Fruit fly (Drosophila melanogaster): ENCODE results near the gene scpr-A.

DNA sequence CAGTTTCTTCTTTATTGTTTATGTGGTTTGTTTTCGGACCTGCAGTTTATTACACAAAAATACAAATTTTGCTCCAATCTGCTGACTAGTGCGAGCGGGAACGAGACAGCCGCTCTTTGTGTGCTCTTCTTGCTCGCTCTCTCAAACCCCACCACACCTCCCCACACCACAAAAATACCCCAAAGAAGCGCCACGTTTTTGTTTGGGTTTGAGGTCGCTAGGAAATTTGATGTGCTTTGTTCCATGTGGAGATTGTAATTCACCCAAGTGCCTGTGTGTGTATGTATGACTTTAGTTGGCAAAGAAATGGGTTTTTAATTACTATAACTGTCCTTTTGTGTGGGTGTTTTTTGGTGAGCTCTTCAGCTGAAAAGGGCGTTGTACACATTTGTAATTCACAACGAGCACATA is 42.9 kb upstream of the scpr-A start:
- TF ChIP-seq Ets96B (tag; optimal IDR thresholded peaks at IDR 0.05) (no peak), Eip93F (GFP tag; optimal IDR thresholded peaks at IDR 0.05) (no peak), Smox (GFP tag; optimal IDR thresholded peaks at IDR 0.05) (no peak), Sox102F (GFP tag; optimal IDR thresholded peaks at IDR 0.05) (no peak), CG8319 (GFP tag; optimal IDR thresholded peaks at IDR 0.05) (no peak), dsx (GFP tag; optimal IDR thresholded peaks at IDR 0.05; ENCODE audit: poor library complexity, severe bottlenecking) (peak; percentile 21), CG10631 (GFP tag; optimal IDR thresholded peaks at IDR 0.05) (no peak), Met (GFP tag; optimal IDR thresholded peaks at IDR 0.05) (no peak), CG16779 (tag; optimal IDR thresholded peaks at IDR 0.05) (no peak), CG10669 (GFP tag; optimal IDR thresholded peaks at IDR 0.05) (no peak), net (GFP tag; optimal IDR thresholded peaks at IDR 0.05) (peak; percentile 7), ss (GFP tag; optimal IDR thresholded peaks at IDR 0.05) (no peak)

Measured in whole organism, prepupa.